Worm (Caenorhabditis elegans) whole organism, L2 larva: ENCODE results near the gene unc-47.

Source experiments
- C34F6.9 ChIP-seq: fragments of 150-350 bp; optimal IDR thresholded peaks from 2 replicates; lab custom pipeline; 2014; ENCODE audit warnings: missing biosample characterization, missing genetic modification characterization
- aly-2 ChIP-seq: fragments of 150-350 bp; optimal IDR thresholded peaks from 2 replicates; lab custom pipeline; 2014; ENCODE audit warnings: missing biosample characterization, missing genetic modification characterization
- ama-1 ChIP-seq: fragments of 150-350 bp; optimal IDR thresholded peaks from 2 replicates; lab custom pipeline; 2018; ENCODE audit warnings: inconsistent platforms
- lin-39 ChIP-seq: fragments of 150-350 bp; optimal IDR thresholded peaks from 2 replicates; lab custom pipeline; 2014; ENCODE audit warnings: missing biosample characterization, missing genetic modification reagents, missing genetic modification characterization
- nhr-237 ChIP-seq: fragments of 150-350 bp; optimal IDR thresholded peaks from 2 replicates; lab custom pipeline; 2014; ENCODE audit warnings: missing biosample characterization, missing genetic modification characterization
- nhr-6 ChIP-seq: fragments of 150-350 bp; optimal IDR thresholded peaks from 2 replicates; lab custom pipeline; 2014; ENCODE audit warnings: missing biosample characterization, missing genetic modification characterization
- skn-1 ChIP-seq: sonication (generic microtip); optimal IDR thresholded peaks from 2 replicates; lab custom pipeline; 2017; ENCODE audit warnings: missing biosample characterization, missing genetic modification characterization
- sma-3 ChIP-seq: sonication (generic microtip); optimal IDR thresholded peaks from 2 replicates; lab custom pipeline; 2016; ENCODE audit warnings: missing genetic modification reagents, missing genetic modification characterization, missing compliant biosample characterization
- unc-62 ChIP-seq: fragments of 150-350 bp; optimal IDR thresholded peaks from 2 replicates; lab custom pipeline; 2014; ENCODE audit warnings: missing biosample characterization, missing genetic modification reagents, missing genetic modification characterization
- ztf-4 ChIP-seq: fragments of 150-350 bp; optimal IDR thresholded peaks from 2 replicates; lab custom pipeline; 2014; ENCODE audit warnings: missing biosample characterization, missing genetic modification characterization

DNA sequence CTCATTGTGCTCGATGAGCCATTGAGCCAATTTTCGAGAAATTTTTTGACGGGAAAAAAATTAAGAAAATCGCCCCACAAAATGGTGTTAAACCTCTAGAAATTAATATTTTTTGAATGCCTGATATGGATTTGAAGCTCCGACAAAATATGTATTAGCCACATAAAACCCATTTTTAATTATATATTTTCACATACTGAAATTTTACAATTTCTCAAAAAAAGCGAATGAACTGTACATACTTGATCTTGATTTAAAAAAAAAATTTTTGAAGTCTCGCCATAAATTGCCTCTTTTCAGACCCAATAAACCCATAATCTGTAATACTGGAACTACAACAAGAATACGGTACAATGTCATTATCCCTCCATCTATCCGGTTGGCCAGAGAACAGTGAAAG, 33.6 kb downstream of the unc-47 start, which contains the start of gene nac-3:
- TF ChIP-seq sma-3 (GFP tag; lab: Kevin White, UChicago) = no peak
- TF ChIP-seq skn-1 (tag; lab: Kevin White, UChicago) = no peak
- TF ChIP-seq ama-1 (lab: Kevin White, UChicago) = no peak
- no peak for TF ChIP-seq unc-62 (GFP tag; lab: Kevin White, UChicago)
- no peak for TF ChIP-seq ztf-4 (tag; lab: Kevin White, UChicago)
- no peak for TF ChIP-seq C34F6.9
- no peak for TF ChIP-seq aly-2
- no peak for TF ChIP-seq nhr-237
- no peak for TF ChIP-seq lin-39 (tag; lab: Kevin White, UChicago)
- TF ChIP-seq nhr-6 (tag; lab: Kevin White, UChicago) = no peak
